Fruit fly (Drosophila melanogaster): ENCODE measurements around the gene Tango1.

The Tango1 gene

DNA sequence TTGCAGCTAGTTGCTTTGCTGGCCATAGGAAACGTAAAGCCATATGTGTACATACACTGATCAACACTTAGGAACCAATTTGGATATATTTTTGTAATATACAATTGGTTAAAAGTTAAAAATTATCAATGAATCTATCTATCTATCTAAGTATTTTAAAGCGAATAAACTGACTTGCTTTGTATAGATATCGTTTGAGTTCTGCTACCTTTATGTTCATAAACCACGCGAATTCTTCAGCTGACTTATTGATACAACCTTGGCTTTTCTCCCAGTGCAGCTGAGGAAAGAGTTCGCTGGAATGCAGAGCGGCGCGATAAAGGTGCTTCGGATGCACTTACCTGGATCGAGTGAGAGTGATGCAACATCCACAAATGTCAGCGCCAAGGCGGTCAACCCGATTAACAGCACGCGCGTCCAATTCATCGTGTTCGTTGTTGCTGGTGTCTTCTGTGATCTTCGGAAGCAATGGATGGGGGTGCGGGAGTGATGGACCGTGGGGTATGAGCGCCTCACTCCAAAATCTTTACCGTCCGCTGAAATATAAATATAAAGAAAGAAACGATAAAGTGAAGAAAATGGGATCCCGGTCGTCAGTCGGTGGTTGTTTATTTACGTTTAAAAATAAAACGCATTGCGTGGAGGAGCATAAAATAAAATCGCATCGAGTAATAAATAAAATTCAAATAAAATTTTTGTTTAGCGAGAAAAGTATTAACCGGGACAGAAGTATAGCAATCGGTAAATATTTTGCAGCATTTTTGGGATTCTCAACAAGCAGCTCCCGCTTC is 52.4 kb downstream of the Tango1 start (continued):
- TF ChIP-seq CG11902 (GFP tag; optimal IDR thresholded peaks at IDR 0.05) = peak; percentile 22
- no peak for TF ChIP-seq CG16779 (tag; optimal IDR thresholded peaks at IDR 0.05)
- TF ChIP-seq acj6 (GFP tag; optimal IDR thresholded peaks at IDR 0.05) = peak; percentile 38
- no peak for TF ChIP-seq Lpt (GFP tag; optimal IDR thresholded peaks at IDR 0.05)
- peak; percentile 3 for TF ChIP-seq pdm3 (GFP tag; optimal IDR thresholded peaks at IDR 0.05)
- peak; percentile 6 for TF ChIP-seq CG8632 (GFP tag; optimal IDR thresholded peaks at IDR 0.05)
- no peak for TF ChIP-seq lz (GFP tag; optimal IDR thresholded peaks at IDR 0.05)
- no peak for TF ChIP-seq CG4318 (GFP tag; optimal IDR thresholded peaks at IDR 0.05)
- peak; percentile 45 for TF ChIP-seq Eip75B (GFP tag; optimal IDR thresholded peaks at IDR 0.05)
- peak; percentile 3 for TF ChIP-seq Smox (GFP tag; optimal IDR thresholded peaks at IDR 0.05)
- peak; percentile 35 for TF ChIP-seq CG6792 (GFP tag; optimal IDR thresholded peaks at IDR 0.05)
- peak; percentile 21 for TF ChIP-seq Sox15 (GFP tag; optimal IDR thresholded peaks at IDR 0.05)
- TF ChIP-seq Ets21C (GFP tag; optimal IDR thresholded peaks at IDR 0.05) = no peak
- TF ChIP-seq CG7368 (GFP tag; optimal IDR thresholded peaks at IDR 0.05) = no peak
- peak; percentile 24 for TF ChIP-seq topi (GFP tag; optimal IDR thresholded peaks at IDR 0.05)
- no peak for TF ChIP-seq CG31627 (GFP tag; optimal IDR thresholded peaks at IDR 0.05)
- no peak for TF ChIP-seq dac (GFP tag; optimal IDR thresholded peaks at IDR 0.05)
- peak; percentile 32 for TF ChIP-seq vri (GFP tag; optimal IDR thresholded peaks at IDR 0.05)
- no peak for TF ChIP-seq CG11762 (GFP tag; optimal IDR thresholded peaks at IDR 0.05; ENCODE audit: insufficient read depth)
- peak; percentile 57 for TF ChIP-seq CG10669 (GFP tag; optimal IDR thresholded peaks at IDR 0.05)
- peak; percentile 57 for TF ChIP-seq svp (GFP tag)
- peak; percentile 48 for TF ChIP-seq CG3919 (GFP tag; optimal IDR thresholded peaks at IDR 0.05)
- TF ChIP-seq Gug (GFP tag; IDR thresholded peaks at IDR 0.05) = no peak
- TF ChIP-seq CG34406 (GFP tag; optimal IDR thresholded peaks at IDR 0.05) = peak; percentile 5
- no peak for TF ChIP-seq CG11294 (GFP tag; IDR thresholded peaks at IDR 0.05)
- TF ChIP-seq CG8319 (GFP tag; optimal IDR thresholded peaks at IDR 0.05) = no peak
- TF ChIP-seq OdsH (GFP tag; optimal IDR thresholded peaks at IDR 0.05) = peak; percentile 29
- TF ChIP-seq Eip93F (GFP tag; optimal IDR thresholded peaks at IDR 0.05) = no peak
- TF ChIP-seq Hr39 (GFP tag; optimal IDR thresholded peaks at IDR 0.05) = peak; percentile 26
- peak; percentile 40 for TF ChIP-seq Met (GFP tag; optimal IDR thresholded peaks at IDR 0.05)
